Fruit fly (Drosophila melanogaster): ENCODE data around the gene Cpr65Ax2.

Cpr65Ax2 gene

dm6 chr3L:6104551-6104950 is 46.1 kb downstream of the Cpr65Ax2 start:
- no peak for TF ChIP-seq CG17801 (GFP tag; optimal IDR thresholded peaks at IDR 0.05; ENCODE audit: partially characterized antibody)

dm6 chr3L:6103658-6104057 is 47.0 kb downstream of the Cpr65Ax2 start:
- no peak for TF ChIP-seq CG17801 (GFP tag; optimal IDR thresholded peaks at IDR 0.05; ENCODE audit: partially characterized antibody)
